Worm (Caenorhabditis elegans) whole organism, L2 larva: ENCODE data around the gene nhr-37.
A peak's percentile ranks its signal among the peaks of the same experiment; 100 is the strongest.

Source experiments
- blmp-1 ChIP-seq: sonication (generic microtip); optimal IDR thresholded peaks from 2 replicates; lab custom pipeline; 2017; ENCODE audit warnings: missing genetic modification characterization, mild to moderate bottlenecking, missing compliant biosample characterization, antibody characterized with exemption, moderate library complexity; ENCODE audit not compliant: insufficient read depth
- fos-1 ChIP-seq: fragments of 150-350 bp; optimal IDR thresholded peaks from 2 replicates; lab custom pipeline; 2014; ENCODE audit warnings: missing biosample characterization, missing genetic modification characterization
- gmeb-1 ChIP-seq: fragments of 150-350 bp; optimal IDR thresholded peaks from 2 replicates; lab custom pipeline; 2014; ENCODE audit warnings: missing biosample characterization, missing genetic modification characterization
- mab-5 ChIP-seq: fragments of 150-350 bp; optimal IDR thresholded peaks from 2 replicates; lab custom pipeline; 2014; ENCODE audit warnings: missing biosample characterization, missing genetic modification characterization
- nhr-11 ChIP-seq: fragments of 150-350 bp; optimal IDR thresholded peaks from 2 replicates; lab custom pipeline; 2014; ENCODE audit warnings: missing biosample characterization, missing genetic modification characterization
- nhr-12 ChIP-seq: fragments of 150-350 bp; optimal IDR thresholded peaks from 2 replicates; lab custom pipeline; 2014; ENCODE audit warnings: missing biosample characterization, missing genetic modification characterization
- nhr-237 ChIP-seq: fragments of 150-350 bp; optimal IDR thresholded peaks from 2 replicates; lab custom pipeline; 2014; ENCODE audit warnings: missing biosample characterization, missing genetic modification characterization
- nhr-77 ChIP-seq: fragments of 150-350 bp; optimal IDR thresholded peaks from 2 replicates; lab custom pipeline; 2014; ENCODE audit warnings: missing biosample characterization, missing genetic modification characterization
- skn-1 ChIP-seq: sonication (generic microtip); optimal IDR thresholded peaks from 2 replicates; lab custom pipeline; 2017; ENCODE audit warnings: missing biosample characterization, missing genetic modification characterization
- snpc-4 ChIP-seq: fragments of 150-350 bp; optimal IDR thresholded peaks from 2 replicates; lab custom pipeline; 2014; ENCODE audit warnings: missing biosample characterization, missing genetic modification characterization
- zag-1 ChIP-seq: fragments of 150-350 bp; optimal IDR thresholded peaks from 2 replicates; lab custom pipeline; 2014; ENCODE audit warnings: missing biosample characterization, missing genetic modification characterization
- ztf-4 ChIP-seq: fragments of 150-350 bp; optimal IDR thresholded peaks from 2 replicates; lab custom pipeline; 2014; ENCODE audit warnings: missing biosample characterization, missing genetic modification characterization

ce11 chrV:6606197-6606596 lies 15.8 kb upstream of the nhr-37 start:
- no peak for TF ChIP-seq zag-1 (tag; lab: Kevin White, UChicago)
- TF ChIP-seq nhr-77 (tag; lab: Kevin White, UChicago), result no peak
- TF ChIP-seq snpc-4 (tag; lab: Kevin White, UChicago), result no peak
- TF ChIP-seq gmeb-1 (tag; lab: Kevin White, UChicago), result peak; percentile 47
- TF ChIP-seq fos-1 (tag; lab: Kevin White, UChicago), result peak; percentile 88
- TF ChIP-seq nhr-11, result no peak
- TF ChIP-seq skn-1, result peak; percentile 48
- no peak for TF ChIP-seq nhr-12 (tag; lab: Kevin White, UChicago)
- no peak for TF ChIP-seq blmp-1
- no peak for TF ChIP-seq nhr-237 (tag; lab: Kevin White, UChicago)
- no peak for TF ChIP-seq mab-5 (tag; lab: Kevin White, UChicago)
- TF ChIP-seq ztf-4, result no peak
